Worm (Caenorhabditis elegans) whole organism, L2 larva: ENCODE measurements around the gene attf-5.

Experiments used
- R02D3.7 ChIP-seq: fragments of 150-350 bp; optimal IDR thresholded peaks from 2 replicates; lab custom pipeline; 2014; ENCODE audit warnings: missing biosample characterization, missing genetic modification characterization
- ZK546.5 ChIP-seq: sonication (generic microtip); optimal IDR thresholded peaks from 2 replicates; lab custom pipeline; 2017; ENCODE audit warnings: missing biosample characterization, missing genetic modification characterization
- aly-2 ChIP-seq: fragments of 150-350 bp; optimal IDR thresholded peaks from 2 replicates; lab custom pipeline; 2014; ENCODE audit warnings: missing biosample characterization, missing genetic modification characterization
- ama-1 ChIP-seq: fragments of 150-350 bp; optimal IDR thresholded peaks from 2 replicates; lab custom pipeline; 2018; ENCODE audit warnings: inconsistent platforms
- ceh-82 ChIP-seq: fragments of 150-350 bp; optimal IDR thresholded peaks from 2 replicates; lab custom pipeline; 2014; ENCODE audit warnings: missing biosample characterization, missing genetic modification characterization
- crh-2 ChIP-seq: sonication (generic microtip); optimal IDR thresholded peaks from 2 replicates; lab custom pipeline; 2017; ENCODE audit warnings: missing biosample characterization, missing genetic modification characterization
- egl-27 ChIP-seq: sonication (generic microtip); optimal IDR thresholded peaks from 3 replicates; lab custom pipeline; 2017; ENCODE audit warnings: missing biosample characterization, missing genetic modification reagents, missing genetic modification characterization
- fos-1 ChIP-seq: fragments of 150-350 bp; optimal IDR thresholded peaks from 2 replicates; lab custom pipeline; 2014; ENCODE audit warnings: missing biosample characterization, missing genetic modification characterization
- lin-13 ChIP-seq: fragments of 150-350 bp; optimal IDR thresholded peaks from 2 replicates; lab custom pipeline; 2014; ENCODE audit warnings: missing biosample characterization, missing genetic modification reagents, missing genetic modification characterization
- nhr-237 ChIP-seq: fragments of 150-350 bp; optimal IDR thresholded peaks from 2 replicates; lab custom pipeline; 2014; ENCODE audit warnings: missing biosample characterization, missing genetic modification characterization
- nhr-25 ChIP-seq: fragments of 150-350 bp; sonication (generic microtip); optimal IDR thresholded peaks from 3 replicates; lab custom pipeline; 2014; ENCODE audit warnings: missing biosample characterization, missing genetic modification characterization
- skn-1 ChIP-seq: sonication (generic microtip); optimal IDR thresholded peaks from 2 replicates; lab custom pipeline; 2017; ENCODE audit warnings: missing biosample characterization, missing genetic modification characterization
- zag-1 ChIP-seq: fragments of 150-350 bp; optimal IDR thresholded peaks from 2 replicates; lab custom pipeline; 2014; ENCODE audit warnings: missing biosample characterization, missing genetic modification characterization

DNA sequence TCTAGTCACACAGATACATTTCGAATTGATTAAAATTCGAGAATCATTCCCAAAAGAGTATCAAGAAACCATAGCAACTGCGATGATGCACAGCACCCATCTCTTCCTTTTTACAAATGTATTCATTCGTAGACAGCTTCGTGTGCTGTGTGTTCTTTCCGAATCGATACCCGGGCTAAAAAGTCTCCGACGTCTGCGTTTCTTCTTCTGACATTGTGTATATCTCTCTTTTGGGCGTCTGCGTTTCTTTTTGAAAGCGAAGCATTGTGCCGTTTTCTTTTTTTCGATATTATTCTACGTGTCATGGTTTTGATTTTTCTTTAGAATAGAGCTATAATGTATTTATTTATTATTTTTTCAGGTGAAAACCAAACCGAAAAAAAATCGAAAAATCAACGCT lies at the start of gene attf-5:
- no peak for TF ChIP-seq ZK546.5
- TF ChIP-seq crh-2 (tag; lab: Kevin White, UChicago) = peak; percentile 47
- no peak for TF ChIP-seq ceh-82
- TF ChIP-seq fos-1 (tag; lab: Kevin White, UChicago) = no peak
- no peak for TF ChIP-seq lin-13 (GFP tag; lab: Kevin White, UChicago)
- no peak for TF ChIP-seq egl-27
- no peak for TF ChIP-seq skn-1
- no peak for TF ChIP-seq R02D3.7 (tag; lab: Kevin White, UChicago)
- no peak for TF ChIP-seq zag-1 (tag; lab: Kevin White, UChicago)
- no peak for TF ChIP-seq nhr-25 (tag; lab: Kevin White, UChicago)
- TF ChIP-seq ama-1 (lab: Kevin White, UChicago) = no peak
- TF ChIP-seq aly-2 (tag; lab: Kevin White, UChicago) = no peak
- no peak for TF ChIP-seq nhr-237 (tag; lab: Kevin White, UChicago)
